Worm (Caenorhabditis elegans): ENCODE results near the gene brap-2.

brap-2 gene

DNA sequence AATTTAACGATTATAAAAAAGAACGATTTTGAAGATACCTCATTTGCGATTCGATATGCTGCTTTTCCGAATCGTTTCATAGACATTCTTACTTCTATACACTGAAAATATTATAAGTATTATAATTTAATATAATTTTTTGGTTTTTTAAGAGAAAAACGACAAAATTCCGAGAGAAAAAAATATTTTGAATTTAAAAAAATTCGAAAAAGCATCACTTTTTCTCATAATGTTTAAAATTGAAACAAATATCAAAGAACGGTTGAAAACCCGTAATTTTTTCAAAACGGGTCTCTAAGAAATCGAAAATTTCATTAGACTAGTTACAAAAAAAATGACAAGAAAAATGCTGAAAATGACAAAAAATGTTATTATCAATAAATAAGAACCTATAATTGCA is 2.6 kb upstream of the brap-2 start, which contains the start of gene pink-1:
Gene pink-1 (minus strand): TSS at position 101 of the 400 bp plus-strand sequence.
- no peak for TF ChIP-seq mdl-1 (tag; optimal IDR thresholded peaks at IDR 0.05)
- TF ChIP-seq egl-5 (tag; optimal IDR thresholded peaks at IDR 0.05): no peak
- TF ChIP-seq skn-1 (tag; optimal IDR thresholded peaks at IDR 0.05): no peak
- TF ChIP-seq nhr-12 (tag; optimal IDR thresholded peaks at IDR 0.05): no peak
- TF ChIP-seq fkh-2 (tag; optimal IDR thresholded peaks at IDR 0.05): no peak
- TF ChIP-seq zag-1 (tag; optimal IDR thresholded peaks at IDR 0.05): no peak
- no peak for TF ChIP-seq elt-2 (tag; optimal IDR thresholded peaks at IDR 0.05)
- no peak for TF ChIP-seq nfya-1 (tag; optimal IDR thresholded peaks at IDR 0.05; ENCODE audit: insufficient read depth)
- TF ChIP-seq pqm-1 (tag; optimal IDR thresholded peaks at IDR 0.05): no peak
- TF ChIP-seq nhr-43 (tag; optimal IDR thresholded peaks at IDR 0.05; ENCODE audit: poor library complexity, severe bottlenecking): no peak
- TF ChIP-seq daf-12 (tag; optimal IDR thresholded peaks at IDR 0.05): no peak
- TF ChIP-seq ceh-82 (tag; optimal IDR thresholded peaks at IDR 0.05): no peak
- no peak for TF ChIP-seq lin-39 (tag; optimal IDR thresholded peaks at IDR 0.05)
- TF ChIP-seq tbx-2 (tag; optimal IDR thresholded peaks at IDR 0.05): no peak
- TF ChIP-seq unc-39 (tag; optimal IDR thresholded peaks at IDR 0.05): no peak
- no peak for TF ChIP-seq eor-1 (tag; optimal IDR thresholded peaks at IDR 0.05)
- TF ChIP-seq aly-2 (tag; optimal IDR thresholded peaks at IDR 0.05): no peak

DNA sequence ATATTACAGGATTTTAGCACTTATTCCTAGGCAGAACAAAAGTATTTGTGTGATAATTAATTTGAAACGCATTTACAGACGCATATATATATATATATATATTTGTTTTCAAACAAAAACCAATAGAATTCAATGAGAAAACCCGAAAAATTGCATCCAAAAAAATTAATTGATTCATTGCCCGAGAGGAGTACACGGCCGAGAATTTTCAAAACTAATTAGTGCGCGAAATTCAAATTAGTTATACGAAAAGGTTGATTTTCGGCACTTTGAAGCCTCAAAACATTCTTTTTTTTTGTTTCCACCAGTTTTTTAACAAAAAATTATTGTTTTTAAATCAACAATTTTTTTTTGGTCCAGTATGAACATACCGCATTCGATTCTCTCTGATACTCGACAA is 1.5 kb downstream of the brap-2 start:
- TF ChIP-seq ceh-28 (tag; optimal IDR thresholded peaks at IDR 0.05) (no peak), nhr-43 (tag; optimal IDR thresholded peaks at IDR 0.05; ENCODE audit: poor library complexity, severe bottlenecking) (no peak), ceh-9 (tag; optimal IDR thresholded peaks at IDR 0.05) (no peak), nhr-76 (tag; optimal IDR thresholded peaks at IDR 0.05) (no peak), nhr-237 (tag; optimal IDR thresholded peaks at IDR 0.05) (no peak), elt-2 (tag; optimal IDR thresholded peaks at IDR 0.05) (no peak), lsy-12 (tag; optimal IDR thresholded peaks at IDR 0.05) (no peak), nhr-12 (tag; optimal IDR thresholded peaks at IDR 0.05) (no peak), fkh-2 (tag; optimal IDR thresholded peaks at IDR 0.05) (no peak), lin-39 (tag; optimal IDR thresholded peaks at IDR 0.05) (no peak), nhr-25 (tag; optimal IDR thresholded peaks at IDR 0.05) (no peak), tbx-2 (tag; optimal IDR thresholded peaks at IDR 0.05) (no peak), nhr-77 (tag; optimal IDR thresholded peaks at IDR 0.05) (no peak)

DNA sequence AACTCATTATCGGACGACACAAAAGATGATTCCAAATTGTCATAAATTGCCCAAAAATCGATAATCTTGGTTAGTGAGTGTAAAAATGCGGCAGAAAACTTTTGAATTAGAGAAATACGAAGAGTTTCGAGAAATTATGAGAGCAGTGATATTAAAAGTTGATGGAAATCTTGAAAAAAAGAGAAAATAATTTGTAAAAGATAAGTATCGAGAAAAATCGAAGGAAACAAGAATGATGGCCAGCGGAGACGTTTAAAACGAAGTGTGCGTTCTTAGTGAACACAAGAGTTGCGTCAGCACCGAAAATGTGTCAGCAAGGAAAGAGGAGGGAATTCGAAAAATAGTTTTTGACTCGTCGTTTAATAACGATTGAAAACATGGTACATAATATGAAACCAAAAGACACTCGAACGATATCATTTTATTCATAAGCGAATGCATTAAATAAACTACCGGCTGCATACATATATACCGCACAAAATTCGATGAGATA is 3.1 kb downstream of the brap-2 start, which contains the start of gene ndx-6:
Gene ndx-6 (minus strand): TSS at position 51 of the 493 bp plus-strand sequence.
- peak; percentile 90 for TF ChIP-seq pha-4 (tag; optimal IDR thresholded peaks at IDR 0.05)
- TF ChIP-seq fos-1 (tag; optimal IDR thresholded peaks at IDR 0.05): no peak
- peak; percentile 29 for TF ChIP-seq pqm-1 (tag; optimal IDR thresholded peaks at IDR 0.05)
- peak; percentile 55 for TF ChIP-seq ceh-28 (tag; optimal IDR thresholded peaks at IDR 0.05)
- peak; percentile 58 for TF ChIP-seq ztf-4 (tag; optimal IDR thresholded peaks at IDR 0.05)
- peak; percentile 73 for TF ChIP-seq ama-1 (optimal IDR thresholded peaks at IDR 0.05)
- TF ChIP-seq lin-15B (tag; optimal IDR thresholded peaks at IDR 0.05): peak; percentile 75
- TF ChIP-seq nhr-67 (tag; optimal IDR thresholded peaks at IDR 0.05): no peak
- TF ChIP-seq nhr-237 (tag; optimal IDR thresholded peaks at IDR 0.05): no peak
- TF ChIP-seq ceh-9 (tag; optimal IDR thresholded peaks at IDR 0.05): no peak
- TF ChIP-seq ceh-82 (tag; optimal IDR thresholded peaks at IDR 0.05): peak; percentile 11
- no peak for TF ChIP-seq nhr-76 (tag; optimal IDR thresholded peaks at IDR 0.05)
- TF ChIP-seq nhr-23 (tag; optimal IDR thresholded peaks at IDR 0.05): peak; percentile 92
- peak; percentile 5 for TF ChIP-seq aly-2 (tag; optimal IDR thresholded peaks at IDR 0.05)
- no peak for TF ChIP-seq nhr-12 (tag; optimal IDR thresholded peaks at IDR 0.05)
- TF ChIP-seq lsy-12 (tag; optimal IDR thresholded peaks at IDR 0.05): peak; percentile 26
- peak; percentile 79 for TF ChIP-seq lin-39 (tag; optimal IDR thresholded peaks at IDR 0.05)
- no peak for TF ChIP-seq egl-27 (tag; optimal IDR thresholded peaks at IDR 0.05)
- TF ChIP-seq tbx-2 (tag; optimal IDR thresholded peaks at IDR 0.05): peak; percentile 66
- no peak for TF ChIP-seq elt-3 (tag; optimal IDR thresholded peaks at IDR 0.05)
- TF ChIP-seq unc-62 (GFP tag; optimal IDR thresholded peaks at IDR 0.05): no peak
- TF ChIP-seq zag-1 (tag; optimal IDR thresholded peaks at IDR 0.05): no peak
- peak; percentile 86 for TF ChIP-seq nhr-43 (tag; optimal IDR thresholded peaks at IDR 0.05; ENCODE audit: poor library complexity, severe bottlenecking)
- TF ChIP-seq egl-5 (tag; optimal IDR thresholded peaks at IDR 0.05): peak; percentile 64
- TF ChIP-seq mdl-1 (tag; optimal IDR thresholded peaks at IDR 0.05): no peak
- no peak for TF ChIP-seq daf-12 (tag; optimal IDR thresholded peaks at IDR 0.05)
- TF ChIP-seq R02D3.7 (tag; optimal IDR thresholded peaks at IDR 0.05): peak; percentile 61
- no peak for TF ChIP-seq elt-1 (tag; optimal IDR thresholded peaks at IDR 0.05)
- TF ChIP-seq hmg-11 (tag; optimal IDR thresholded peaks at IDR 0.05): peak; percentile 51
- no peak for TF ChIP-seq fkh-2 (tag; optimal IDR thresholded peaks at IDR 0.05)
- TF ChIP-seq nhr-77 (tag; optimal IDR thresholded peaks at IDR 0.05): no peak
- TF ChIP-seq unc-39 (tag; optimal IDR thresholded peaks at IDR 0.05): no peak
- TF ChIP-seq snpc-4 (tag; optimal IDR thresholded peaks at IDR 0.05): peak; percentile 75
- peak; percentile 79 for TF ChIP-seq elt-2 (tag; optimal IDR thresholded peaks at IDR 0.05)
- TF ChIP-seq skn-1 (tag; optimal IDR thresholded peaks at IDR 0.05): peak; percentile 57
- no peak for TF ChIP-seq fkh-10 (GFP tag; optimal IDR thresholded peaks at IDR 0.05)
- TF ChIP-seq nfya-1 (tag; optimal IDR thresholded peaks at IDR 0.05; ENCODE audit: insufficient read depth): peak; percentile 82
- TF ChIP-seq nhr-11 (tag; optimal IDR thresholded peaks at IDR 0.05): no peak
- no peak for TF ChIP-seq ceh-16 (tag; optimal IDR thresholded peaks at IDR 0.05)
- peak; percentile 71 for TF ChIP-seq jun-1 (tag; optimal IDR thresholded peaks at IDR 0.05)
- TF ChIP-seq ztf-11 (tag; optimal IDR thresholded peaks at IDR 0.05): no peak
- TF ChIP-seq sea-2 (GFP tag; optimal IDR thresholded peaks at IDR 0.05): no peak
- no peak for TF ChIP-seq nhr-28 (tag; optimal IDR thresholded peaks at IDR 0.05)
- no peak for TF ChIP-seq ZK546.5 (tag; optimal IDR thresholded peaks at IDR 0.05)

All from whole organism, L3 larva.